Fruit fly (Drosophila melanogaster) whole organism, embryonic: Measurements from ENCODE around the gene apn.

Source experiments
- ATbp ChIP-seq: fragments of 200-800 bp; sonication (Bioruptor generic); optimal IDR thresholded peaks from 2 replicates; lab custom pipeline; 2017; ENCODE audit warnings: missing biosample characterization, mild to moderate bottlenecking, missing genetic modification characterization, missing genetic modification reagents
- B-H2 ChIP-seq: fragments of 200-800 bp; sonication (Bioruptor generic); optimal IDR thresholded peaks from 2 replicates; lab custom pipeline; 2018; ENCODE audit warnings: missing biosample characterization, mild to moderate bottlenecking, missing genetic modification characterization
- CG10959 ChIP-seq: fragments of 200-800 bp; sonication (Bioruptor generic); IDR thresholded peaks from 2 replicates; pipeline ENCODE4 v1.3.6; 2022; ENCODE audit warnings: missing biosample characterization, missing genetic modification characterization
- CG11247 ChIP-seq: fragments of 200-800 bp; sonication (Bioruptor generic); IDR thresholded peaks from 2 replicates; pipeline ENCODE4 v1.3.6; 2022; ENCODE audit warnings: missing biosample characterization, missing genetic modification characterization
- CG12104 ChIP-seq: fragments of 200-800 bp; sonication (Bioruptor generic); optimal IDR thresholded peaks from 3 replicates; lab custom pipeline; 2016; ENCODE audit warnings: missing biosample characterization, missing genetic modification characterization
- CG13775 ChIP-seq: fragments of 200-800 bp; sonication (Bioruptor generic); optimal IDR thresholded peaks from 3 replicates; lab custom pipeline; 2017; ENCODE audit warnings: missing biosample characterization, mild to moderate bottlenecking, missing genetic modification characterization
- CG15073 ChIP-seq: fragments of 200-800 bp; sonication (Bioruptor generic); optimal IDR thresholded peaks from 2 replicates; lab custom pipeline; 2016; ENCODE audit warnings: missing biosample characterization, missing genetic modification characterization
- CG15514 ChIP-seq: fragments of 200-800 bp; sonication (Bioruptor generic); optimal IDR thresholded peaks from 3 replicates; lab custom pipeline; 2017; ENCODE audit warnings: missing biosample characterization, missing genetic modification characterization, mild to moderate bottlenecking, moderate library complexity, missing genetic modification reagents
- CG1602 ChIP-seq: fragments of 200-800 bp; sonication (Bioruptor generic); optimal IDR thresholded peaks from 3 replicates; lab custom pipeline; 2016; ENCODE audit warnings: missing biosample characterization, missing genetic modification characterization
- CG17186 ChIP-seq: fragments of 200-800 bp; sonication (Bioruptor generic); optimal IDR thresholded peaks from 3 replicates; lab custom pipeline; 2017; ENCODE audit warnings: missing biosample characterization, missing genetic modification reagents, missing genetic modification characterization
- CG17359 ChIP-seq: fragments of 200-800 bp; sonication (Bioruptor generic); optimal IDR thresholded peaks from 3 replicates; lab custom pipeline; 2018; ENCODE audit warnings: missing biosample characterization, mild to moderate bottlenecking, missing genetic modification characterization, moderate library complexity
- CG2875 ChIP-seq: fragments of 200-800 bp; sonication (Bioruptor generic); optimal IDR thresholded peaks from 2 replicates; lab custom pipeline; 2017; ENCODE audit warnings: missing biosample characterization, mild to moderate bottlenecking, missing genetic modification characterization, missing genetic modification reagents
- CG33213 ChIP-seq: fragments of 200-800 bp; sonication (Bioruptor generic); optimal IDR thresholded peaks from 3 replicates; lab custom pipeline; 2016; ENCODE audit warnings: missing biosample characterization, missing genetic modification characterization
- CG5953 ChIP-seq: fragments of 200-800 bp; sonication (Bioruptor generic); IDR thresholded peaks from 2 replicates; pipeline ENCODE4 v1.3.6; 2022; ENCODE audit warnings: missing biosample characterization, missing genetic modification characterization
- CG6813 ChIP-seq: fragments of 200-800 bp; sonication (Bioruptor generic); optimal IDR thresholded peaks from 2 replicates; lab custom pipeline; 2017; ENCODE audit warnings: missing biosample characterization, missing genetic modification characterization, mild to moderate bottlenecking, moderate library complexity, missing genetic modification reagents
- CG8281 ChIP-seq: fragments of 200-800 bp; sonication (Bioruptor generic); optimal IDR thresholded peaks from 2 replicates; lab custom pipeline; 2018; ENCODE audit warnings: missing biosample characterization, mild to moderate bottlenecking, missing genetic modification characterization, moderate library complexity
- D19B ChIP-seq: fragments of 200-800 bp; sonication (Bioruptor generic); optimal IDR thresholded peaks from 2 replicates; lab custom pipeline; 2017; ENCODE audit warnings: missing biosample characterization, mild to moderate bottlenecking, missing genetic modification characterization
- HmgD ChIP-seq: fragments of 200-800 bp; sonication (Bioruptor generic); optimal IDR thresholded peaks from 3 replicates; lab custom pipeline; 2016; ENCODE audit warnings: missing biosample characterization, missing genetic modification characterization
- Hmx ChIP-seq: fragments of 200-800 bp; sonication (Bioruptor generic); optimal IDR thresholded peaks from 2 replicates; lab custom pipeline; 2016; ENCODE audit warnings: missing biosample characterization, missing genetic modification characterization
- Hr3 ChIP-seq: fragments of 200-800 bp; sonication (Bioruptor generic); optimal IDR thresholded peaks from 3 replicates; lab custom pipeline; 2016; ENCODE audit warnings: missing biosample characterization, missing genetic modification characterization
- Jarid2 ChIP-seq: fragments of 200-800 bp; sonication (Bioruptor generic); optimal IDR thresholded peaks from 3 replicates; lab custom pipeline; 2017; ENCODE audit warnings: mild to moderate bottlenecking, missing biosample characterization, missing genetic modification reagents, missing genetic modification characterization
- MBD-R2 ChIP-seq: fragments of 200-800 bp; sonication (Bioruptor generic); IDR thresholded peaks from 2 replicates; pipeline ENCODE4 v1.3.6; 2022; ENCODE audit warnings: missing biosample characterization, missing genetic modification characterization
- Med ChIP-seq: fragments of 200-800 bp; sonication (Bioruptor generic); peaks from one replicate; lab custom pipeline; 2016; ENCODE audit warnings: missing biosample characterization, missing genetic modification characterization, mild to moderate bottlenecking, inconsistent platforms, moderate library complexity
- NfI ChIP-seq: fragments of 200-800 bp; sonication (Bioruptor generic); optimal IDR thresholded peaks from 3 replicates; lab custom pipeline; 2018; ENCODE audit warnings: missing biosample characterization, mild to moderate bottlenecking, missing genetic modification characterization, moderate library complexity
- Sox100B ChIP-seq: fragments of 200-800 bp; sonication (Bioruptor generic); optimal IDR thresholded peaks from 3 replicates; lab custom pipeline; 2018; ENCODE audit warnings: missing biosample characterization, mild to moderate bottlenecking, missing genetic modification characterization
- Trl ChIP-seq, 3 experiments: fragments of >200 bp in 2 of 3; fragments of 200-800 bp in 1 of 3; sonication (Bioruptor generic) in 1 of 3; optimal IDR thresholded peaks; 2 replicates in 1 of 3; 3 replicates in 2 of 3; lab custom pipeline; 2016 to 2017; ENCODE audit warnings: missing biosample characterization in 1 of 3, missing genetic modification characterization in 1 of 3
- Vsx1 ChIP-seq: fragments of 200-800 bp; sonication (Bioruptor generic); optimal IDR thresholded peaks from 2 replicates; lab custom pipeline; 2017; ENCODE audit warnings: missing biosample characterization, mild to moderate bottlenecking, missing genetic modification characterization, missing genetic modification reagents
- Xrp1 ChIP-seq: fragments of 200-800 bp; sonication (Bioruptor generic); IDR thresholded peaks from 2 replicates; pipeline ENCODE4 v1.3.6; 2022; ENCODE audit warnings: missing biosample characterization, missing genetic modification characterization
- bsh ChIP-seq, 2 experiments: fragments of 200-800 bp; sonication (Bioruptor generic); optimal IDR thresholded peaks; 2 replicates each; lab custom pipeline; 2017 to 2018; ENCODE audit warnings: mild to moderate bottlenecking in 2 of 2, missing biosample characterization in 2 of 2, missing genetic modification characterization in 2 of 2, moderate library complexity in 1 of 2
- chinmo ChIP-seq: fragments of 200-800 bp; sonication (Bioruptor generic); IDR thresholded peaks from 4 replicates; pipeline ENCODE4 v1.3.6; 2022; ENCODE audit warnings: missing biosample characterization, missing genetic modification characterization; ENCODE audit not compliant: partially characterized antibody
- crc ChIP-seq: fragments of 200-800 bp; sonication (Bioruptor generic); optimal IDR thresholded peaks from 2 replicates; lab custom pipeline; 2016; ENCODE audit warnings: missing biosample characterization, missing genetic modification characterization
- ems ChIP-seq: fragments of 200-800 bp; sonication (Bioruptor generic); optimal IDR thresholded peaks from 3 replicates; lab custom pipeline; 2016; ENCODE audit warnings: missing biosample characterization, missing genetic modification characterization
- gcm2 ChIP-seq: fragments of 200-800 bp; sonication (Bioruptor generic); optimal IDR thresholded peaks from 2 replicates; lab custom pipeline; 2016; ENCODE audit warnings: missing biosample characterization, missing genetic modification characterization
- grn ChIP-seq: fragments of 200-800 bp; sonication (Bioruptor generic); optimal IDR thresholded peaks from 3 replicates; lab custom pipeline; 2017; ENCODE audit warnings: missing biosample characterization, missing genetic modification characterization
- knrl ChIP-seq: fragments of 200-800 bp; sonication (Bioruptor generic); IDR thresholded peaks from 3 replicates; pipeline ENCODE4 v1.3.6; 2022; ENCODE audit warnings: missing biosample characterization, missing genetic modification characterization; ENCODE audit not compliant: partially characterized antibody
- mld ChIP-seq: fragments of 200-800 bp; sonication (Bioruptor generic); IDR thresholded peaks from 3 replicates; pipeline ENCODE4 v1.3.6; 2022; ENCODE audit warnings: missing biosample characterization, missing genetic modification characterization; ENCODE audit not compliant: partially characterized antibody
- nau ChIP-seq: fragments of 200-800 bp; sonication (Bioruptor generic); optimal IDR thresholded peaks from 3 replicates; lab custom pipeline; 2017; ENCODE audit warnings: missing biosample characterization, mild to moderate bottlenecking, missing genetic modification characterization, missing genetic modification reagents
- nerfin-1 ChIP-seq: fragments of 200-800 bp; sonication (Bioruptor generic); optimal IDR thresholded peaks from 3 replicates; lab custom pipeline; 2019; ENCODE audit warnings: missing biosample characterization, mild to moderate bottlenecking, missing genetic modification characterization, moderate library complexity
- peb ChIP-seq: fragments of 200-800 bp; sonication (Bioruptor generic); IDR thresholded peaks from 2 replicates; pipeline ENCODE4 v1.3.6; 2022; ENCODE audit warnings: missing biosample characterization, missing genetic modification characterization
- phol ChIP-seq: fragments of 200-800 bp; sonication (Bioruptor generic); optimal IDR thresholded peaks from 3 replicates; lab custom pipeline; 2018; ENCODE audit warnings: missing biosample characterization, mild to moderate bottlenecking, missing genetic modification characterization, moderate library complexity
- salm ChIP-seq: fragments of 200-800 bp; sonication (Bioruptor generic); optimal IDR thresholded peaks from 2 replicates; lab custom pipeline; 2018; ENCODE audit warnings: missing biosample characterization, mild to moderate bottlenecking, missing genetic modification characterization
- sens ChIP-seq: fragments of 200-800 bp; sonication (Bioruptor generic); peaks from one replicate; lab custom pipeline; 2016; ENCODE audit warnings: missing biosample characterization, missing genetic modification characterization
- sim ChIP-seq: fragments of 200-800 bp; sonication (Bioruptor generic); IDR thresholded peaks from 2 replicates; pipeline ENCODE4 v1.3.6; 2022; ENCODE audit warnings: missing biosample characterization, missing genetic modification characterization
- slou ChIP-seq: fragments of 200-800 bp; sonication (Bioruptor generic); optimal IDR thresholded peaks from 3 replicates; lab custom pipeline; 2016; ENCODE audit warnings: missing biosample characterization, missing genetic modification characterization
- sna ChIP-seq: fragments of 200-800 bp; sonication (Bioruptor generic); IDR thresholded peaks from 2 replicates; pipeline ENCODE4 v1.3.6; 2022; ENCODE audit warnings: missing biosample characterization, missing genetic modification characterization; ENCODE audit not compliant: partially characterized antibody
- tup ChIP-seq: fragments of 200-800 bp; sonication (Bioruptor generic); optimal IDR thresholded peaks from 2 replicates; lab custom pipeline; 2016; ENCODE audit warnings: missing biosample characterization, mild to moderate bottlenecking, missing genetic modification characterization, moderate library complexity
- wdn ChIP-seq: fragments of 200-800 bp; sonication (Bioruptor generic); IDR thresholded peaks from 2 replicates; pipeline ENCODE4 v1.3.6; 2022; ENCODE audit warnings: missing biosample characterization, missing genetic modification characterization
- wek ChIP-seq: fragments of 200-800 bp; sonication (Bioruptor generic); optimal IDR thresholded peaks from 3 replicates; lab custom pipeline; 2018; ENCODE audit warnings: missing biosample characterization, mild to moderate bottlenecking, missing genetic modification characterization, moderate library complexity
- wor ChIP-seq: fragments of 200-800 bp; sonication (Bioruptor generic); IDR thresholded peaks from 2 replicates; pipeline ENCODE4 v1.3.6; 2022; ENCODE audit warnings: missing biosample characterization, missing genetic modification characterization
- z ChIP-seq: fragments of 200-800 bp; sonication (Bioruptor generic); IDR thresholded peaks from 3 replicates; pipeline ENCODE4 v1.3.6; 2022; ENCODE audit warnings: missing biosample characterization, missing genetic modification characterization
- zfh1 ChIP-seq: fragments of 200-800 bp; sonication (Bioruptor generic); IDR thresholded peaks from 3 replicates; pipeline ENCODE4 v1.3.6; 2022; ENCODE audit warnings: missing biosample characterization, missing genetic modification characterization

The apn gene

DNA sequence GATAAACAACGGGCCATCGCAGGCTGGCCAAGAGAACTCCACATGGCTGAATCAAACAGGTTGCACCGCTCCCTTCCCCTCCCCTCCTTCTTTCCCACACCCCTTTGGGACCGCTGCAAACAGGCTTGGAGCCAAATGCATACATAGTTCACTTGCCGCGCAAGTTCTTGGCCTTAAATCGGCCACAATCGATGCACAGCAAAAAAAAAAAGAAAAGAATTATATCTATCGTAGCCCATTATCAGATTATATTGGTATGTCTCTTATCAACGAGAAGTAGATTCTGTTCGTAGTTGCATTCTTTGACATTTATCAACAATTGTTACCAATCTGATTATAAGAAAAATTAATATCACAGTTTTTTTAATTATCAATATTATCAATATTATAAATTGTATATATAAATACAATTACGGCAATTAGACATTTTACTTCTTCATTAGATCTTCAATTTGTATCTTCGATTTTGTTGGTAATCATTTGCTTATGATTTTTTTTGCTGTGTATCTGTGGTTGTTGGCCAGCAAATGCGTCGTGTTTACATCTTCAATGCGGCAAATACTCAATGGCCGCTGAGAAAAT lies 16.8 kb upstream of the apn start (continued):
- TF ChIP-seq sens (GFP tag; lab: Kevin White, UChicago) (peak; percentile 83), phol (peak; percentile 79), sim (GFP tag; lab: Robert Waterston, UW) (no peak), Vsx1 (GFP tag; lab: Kevin White, UChicago) (no peak), CG2875 (peak; percentile 48), Sox100B (GFP tag; lab: Kevin White, UChicago) (peak; percentile 70), CG5953 (GFP tag; lab: Robert Waterston, UW) (no peak), gcm2 (GFP tag; lab: Kevin White, UChicago) (no peak), Hmx (GFP tag; lab: Kevin White, UChicago) (no peak), grn (no peak), HmgD (GFP tag; lab: Kevin White, UChicago) (no peak), CG6813 (GFP tag; lab: Kevin White, UChicago) (no peak), CG15073 (no peak), ATbp (GFP tag; lab: Kevin White, UChicago) (peak; percentile 28), MBD-R2 (no peak), CG17186 (no peak), nau (GFP tag; lab: Kevin White, UChicago) (no peak), tup (GFP tag; lab: Kevin White, UChicago) (no peak), CG17359 (tag; lab: Kevin White, UChicago) (peak; percentile 20), wdn (GFP tag; lab: Robert Waterston, UW) (no peak), Xrp1 (GFP tag; lab: Robert Waterston, UW) (no peak), B-H2 (no peak), bsh (GFP tag; optimal IDR thresholded peaks at IDR 0.05; lab: Kevin White, UChicago) (peak in 1 of 2 experiments; percentile 81), CG12104 (GFP tag; lab: Kevin White, UChicago) (no peak), crc (GFP tag; lab: Kevin White, UChicago) (no peak), CG11247 (no peak), CG13775 (GFP tag; lab: Kevin White, UChicago) (peak; percentile 3), slou (no peak), NfI (GFP tag; lab: Kevin White, UChicago) (no peak), peb (GFP tag; lab: Robert Waterston, UW) (0 out of 2 replicates have a peak, but pooled peaks have one; percentile 9), D19B (GFP tag; lab: Kevin White, UChicago) (no peak), wor (GFP tag; lab: Robert Waterston, UW) (no peak), CG8281 (tag; lab: Kevin White, UChicago) (no peak), Hr3 (GFP tag; lab: Kevin White, UChicago) (peak; percentile 40), zfh1 (GFP tag; lab: Robert Waterston, UW) (peak; percentile 32; the same call in 1 of the 3 replicates), z (GFP tag; lab: Robert Waterston, UW) (no peak), nerfin-1 (no peak), CG33213 (no peak), CG15514 (no peak), Med (GFP tag; lab: Kevin White, UChicago) (no peak)

- 0 out of 2 replicates have a peak, but pooled peaks have one; percentile 24 for TF ChIP-seq sna (GFP tag; lab: Robert Waterston, UW)
- TF ChIP-seq mld (GFP tag; lab: Robert Waterston, UW), result no peak
- TF ChIP-seq ems (GFP tag; lab: Kevin White, UChicago), result no peak
- TF ChIP-seq wek (GFP tag; lab: Kevin White, UChicago), result peak; percentile 86
- peak; percentile 36 for TF ChIP-seq Jarid2 (GFP tag; lab: Kevin White, UChicago)
- TF ChIP-seq salm (tag; lab: Kevin White, UChicago), result no peak
- TF ChIP-seq chinmo (GFP tag; lab: Robert Waterston, UW), result 0 out of 4 replicates have a peak, but pooled peaks have one; percentile 33
- TF ChIP-seq CG10959, result no peak
- no peak for TF ChIP-seq knrl
- no peak for TF ChIP-seq CG1602 (GFP tag; lab: Kevin White, UChicago)
- peak; percentile 22 to 25 for TF ChIP-seq Trl (optimal IDR thresholded peaks at IDR 0.05; lab: Kevin White, UChicago)
- no peak for TF ChIP-seq Trl (GFP tag; optimal IDR thresholded peaks at IDR 0.05; lab: Kevin White, UChicago)
Observed at dm6 chr3R:13304512-13305069, 16.0 kb upstream of the apn start.
